Fruit fly (Drosophila melanogaster): Measurements from ENCODE around the gene Rad17.

- TF ChIP-seq Lpt (GFP tag; optimal IDR thresholded peaks at IDR 0.05) = no peak
- no peak for TF ChIP-seq esn (GFP tag; optimal IDR thresholded peaks at IDR 0.05)
- TF ChIP-seq Hr38 (GFP tag; optimal IDR thresholded peaks at IDR 0.05) = no peak
- TF ChIP-seq CG6854 (GFP tag; optimal IDR thresholded peaks at IDR 0.05) = no peak
Observed at dm6 chr3R:14670840-14671239, 7.8 kb upstream of the Rad17 start.

All from whole organism, prepupa.